Worm (Caenorhabditis elegans): ENCODE measurements around the gene spt-4.

spt-4 gene

ce11 chrIII:63584-64316 is 5.8 kb downstream of the spt-4 start:
- 0 out of 4 replicates have a peak, but pooled peaks of 1 of the 2 experiments have one; percentile 59 for TF ChIP-seq madf-5 (GFP tag; IDR thresholded peaks at IDR 0.05)
- TF ChIP-seq lin-39 (tag; optimal IDR thresholded peaks at IDR 0.05), result no peak
- TF ChIP-seq ZK337.2 (GFP tag; IDR thresholded peaks at IDR 0.05), result peak; percentile 32; the same call in 1 of the 2 replicates
- no peak for TF ChIP-seq spr-1 (tag; optimal IDR thresholded peaks at IDR 0.05)
- TF ChIP-seq egl-27 (tag; optimal IDR thresholded peaks at IDR 0.05), result no peak
- TF ChIP-seq daf-19 (GFP tag; conservative IDR thresholded peaks at IDR 0.05), result no peak
- TF ChIP-seq php-3 (GFP tag; IDR thresholded peaks at IDR 0.05), result no peak
- TF ChIP-seq lin-38 (GFP tag; IDR thresholded peaks at IDR 0.05), result peak; percentile 33; the same call in 1 of the 2 replicates
- TF ChIP-seq madf-9 (GFP tag; conservative IDR thresholded peaks at IDR 0.05), result no peak
- no peak for TF ChIP-seq aly-2 (tag; optimal IDR thresholded peaks at IDR 0.05)
- TF ChIP-seq ceh-82 (tag; optimal IDR thresholded peaks at IDR 0.05), result no peak
- no peak for TF ChIP-seq daf-12 (tag; optimal IDR thresholded peaks at IDR 0.05)
- peak; percentile 68; the same call in 1 of the 2 replicates for TF ChIP-seq egl-43 (GFP tag; IDR thresholded peaks at IDR 0.05)
- peak; percentile 21 for TF ChIP-seq sdz-12 (GFP tag; optimal IDR thresholded peaks at IDR 0.05)
- TF ChIP-seq lim-7 (GFP tag; IDR thresholded peaks at IDR 0.05), result peak; percentile 37; the same call in 1 of the 2 replicates
- no peak; the same call in 1 of the 2 replicates for TF ChIP-seq dmd-6 (GFP tag; IDR thresholded peaks at IDR 0.05)
- peak; percentile 35; the same call in 1 of the 2 replicates for TF ChIP-seq ctbp-1 (GFP tag; IDR thresholded peaks at IDR 0.05)
- TF ChIP-seq zag-1 (tag; optimal IDR thresholded peaks at IDR 0.05), result no peak
- TF ChIP-seq zfp-3 (GFP tag; conservative IDR thresholded peaks at IDR 0.05), result peak; percentile 78
- peak; percentile 39; the same call in 1 of the 2 replicates for TF ChIP-seq hmg-1.1 (GFP tag; IDR thresholded peaks at IDR 0.05)
- TF ChIP-seq tra-1 (GFP tag; IDR thresholded peaks at IDR 0.05), result 0 out of 2 replicates have a peak, but pooled peaks have one; percentile 26
- TF ChIP-seq aha-1 (tag), result peak; percentile 94
- TF ChIP-seq F49E8.2 (tag; optimal IDR thresholded peaks at IDR 0.05; ENCODE audit: borderline replicate concordance), result no peak
- no peak for TF ChIP-seq nhr-77 (tag; optimal IDR thresholded peaks at IDR 0.05)
- no peak for TF ChIP-seq unc-62 (GFP tag; optimal IDR thresholded peaks at IDR 0.05 in 1 of 2)
- no peak for TF ChIP-seq unc-62 (tag; optimal IDR thresholded peaks at IDR 0.05)
- TF ChIP-seq dmd-9 (GFP tag; IDR thresholded peaks at IDR 0.05), result no peak
- TF ChIP-seq Y5F2A.4 (GFP tag; optimal IDR thresholded peaks at IDR 0.05), result no peak
- peak; percentile 69 for TF ChIP-seq T26A8.4 (GFP tag; IDR thresholded peaks at IDR 0.05)
- peak; percentile 95 for TF ChIP-seq set-16 (GFP tag; IDR thresholded peaks at IDR 0.05)
- no peak for TF ChIP-seq nhr-102 (tag; optimal IDR thresholded peaks at IDR 0.05)
- TF ChIP-seq R02D3.7 (tag; optimal IDR thresholded peaks at IDR 0.05), result no peak
- TF ChIP-seq fkh-10 (GFP tag; optimal IDR thresholded peaks at IDR 0.05), result no peak
- peak; percentile 55 for TF ChIP-seq Y48G9A.11 (GFP tag; IDR thresholded peaks at IDR 0.05)
- no peak for TF ChIP-seq mdt-29 (GFP tag; IDR thresholded peaks at IDR 0.05)
- no peak for TF ChIP-seq snpc-1.2 (GFP tag; IDR thresholded peaks at IDR 0.05)
- peak; percentile 1 for TF ChIP-seq duxl-1 (tag; optimal IDR thresholded peaks at IDR 0.05; ENCODE audit: poor library complexity)
- 0 out of 2 replicates have a peak, but pooled peaks have one; percentile 32 for TF ChIP-seq dmd-8 (GFP tag; IDR thresholded peaks at IDR 0.05)

- TF ChIP-seq T26A8.4 (GFP tag; IDR thresholded peaks at IDR 0.05) (peak; percentile 75; the same call in 1 of the 2 replicates), set-16 (GFP tag; IDR thresholded peaks at IDR 0.05) (no peak), nhr-237 (tag; optimal IDR thresholded peaks at IDR 0.05) (peak; percentile 22), F26F4.8 (GFP tag; conservative IDR thresholded peaks at IDR 0.05) (no peak), mdt-29 (GFP tag; IDR thresholded peaks at IDR 0.05) (0 out of 2 replicates have a peak, but pooled peaks have one; percentile 21), mes-2 (tag; optimal IDR thresholded peaks at IDR 0.05; ENCODE audit: poor library complexity, severe bottlenecking) (no peak), jun-1 (tag; optimal IDR thresholded peaks at IDR 0.05) (no peak), lir-3 (tag; optimal IDR thresholded peaks at IDR 0.05) (no peak), zip-11 (GFP tag; IDR thresholded peaks at IDR 0.05) (no peak), mxl-3 (GFP tag; optimal IDR thresholded peaks at IDR 0.05) (no peak), spr-3 (GFP tag; optimal IDR thresholded peaks at IDR 0.05) (no peak), zfp-2 (tag; optimal IDR thresholded peaks at IDR 0.05) (peak; percentile 42), nhr-6 (tag; optimal IDR thresholded peaks at IDR 0.05) (no peak), hlh-30 (tag; optimal IDR thresholded peaks at IDR 0.05; ENCODE audit: insufficient read depth) (no peak), Y75B8A.6 (GFP tag; IDR thresholded peaks at IDR 0.05) (peak; percentile 50; the same call in 1 of the 2 replicates), rbr-2 (tag; optimal IDR thresholded peaks at IDR 0.05) (peak; percentile 36)
These were observed 7.1 kb downstream of the spt-4 start for ce11 chrIII:62383-62873.
